Worm (Caenorhabditis elegans): ENCODE results near the gene nipa-1.
A peak's percentile ranks its signal among the peaks of the same experiment; 100 is the strongest.

nipa-1 gene

DNA sequence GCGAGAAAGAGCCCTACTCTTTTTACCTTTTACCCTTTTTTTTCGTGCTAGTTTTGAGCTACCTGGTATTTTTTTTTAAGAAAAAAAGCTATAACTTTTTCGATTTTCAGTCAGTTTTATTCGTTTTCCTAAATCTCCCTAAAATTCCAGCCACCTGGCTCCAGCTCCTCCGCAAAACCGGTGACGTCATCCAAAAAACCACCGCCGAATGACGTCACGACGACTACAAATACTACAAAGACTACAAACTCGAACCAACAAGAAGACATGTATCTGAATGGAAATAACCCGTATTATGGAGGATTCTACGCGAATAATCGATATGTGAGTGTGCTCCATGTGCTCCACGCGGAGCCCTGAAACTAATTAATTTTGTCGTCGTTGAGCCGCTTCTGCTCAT, 32.2 kb downstream of the nipa-1 start:
- TF ChIP-seq hmg-11 (tag; optimal IDR thresholded peaks at IDR 0.05) (no peak), eor-1 (tag; optimal IDR thresholded peaks at IDR 0.05) (no peak), daf-12 (tag; optimal IDR thresholded peaks at IDR 0.05) (no peak), nhr-12 (tag; optimal IDR thresholded peaks at IDR 0.05) (no peak), snpc-4 (tag; optimal IDR thresholded peaks at IDR 0.05) (no peak), unc-62 (GFP tag; optimal IDR thresholded peaks at IDR 0.05) (no peak), elt-1 (tag; optimal IDR thresholded peaks at IDR 0.05) (no peak), nhr-237 (tag; optimal IDR thresholded peaks at IDR 0.05) (no peak), aly-2 (tag; optimal IDR thresholded peaks at IDR 0.05) (no peak), lin-15B (tag; optimal IDR thresholded peaks at IDR 0.05) (no peak)

DNA sequence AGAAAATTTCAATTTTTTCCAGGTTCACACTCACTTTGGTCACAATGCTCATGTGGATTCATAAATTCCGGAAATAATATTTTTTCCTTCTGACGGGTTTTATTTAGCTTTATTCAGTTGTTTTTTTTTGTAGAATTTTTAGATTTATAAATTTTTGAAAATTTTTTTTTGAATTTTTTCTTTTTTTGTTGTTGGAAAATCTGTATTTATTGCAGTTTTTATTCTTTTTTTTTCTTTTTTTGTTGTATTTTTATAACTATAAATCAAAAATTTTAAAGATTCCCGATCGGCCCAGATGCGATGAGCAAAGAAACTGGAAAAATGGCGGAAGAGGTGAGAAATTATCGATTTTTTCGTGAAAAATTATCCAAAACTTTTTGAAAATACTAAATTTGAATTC, 35.4 kb downstream of the nipa-1 start, which contains the start of gene ccep-135:
TSS of gene ccep-135 (plus strand) at position 301 of the 400 bp plus-strand sequence.
- no peak for TF ChIP-seq fos-1 (tag; optimal IDR thresholded peaks at IDR 0.05)
- no peak for TF ChIP-seq ama-1 (optimal IDR thresholded peaks at IDR 0.05)
- TF ChIP-seq zag-1 (tag; optimal IDR thresholded peaks at IDR 0.05), result no peak
- no peak for TF ChIP-seq fkh-10 (GFP tag; optimal IDR thresholded peaks at IDR 0.05)
- TF ChIP-seq unc-39 (tag; optimal IDR thresholded peaks at IDR 0.05), result no peak
- no peak for TF ChIP-seq hmg-11 (tag; optimal IDR thresholded peaks at IDR 0.05)
- no peak for TF ChIP-seq unc-62 (GFP tag; optimal IDR thresholded peaks at IDR 0.05)
- no peak for TF ChIP-seq lsy-12 (tag; optimal IDR thresholded peaks at IDR 0.05)
- no peak for TF ChIP-seq elt-2 (tag; optimal IDR thresholded peaks at IDR 0.05)
- no peak for TF ChIP-seq nfya-1 (tag; optimal IDR thresholded peaks at IDR 0.05; ENCODE audit: insufficient read depth)

DNA sequence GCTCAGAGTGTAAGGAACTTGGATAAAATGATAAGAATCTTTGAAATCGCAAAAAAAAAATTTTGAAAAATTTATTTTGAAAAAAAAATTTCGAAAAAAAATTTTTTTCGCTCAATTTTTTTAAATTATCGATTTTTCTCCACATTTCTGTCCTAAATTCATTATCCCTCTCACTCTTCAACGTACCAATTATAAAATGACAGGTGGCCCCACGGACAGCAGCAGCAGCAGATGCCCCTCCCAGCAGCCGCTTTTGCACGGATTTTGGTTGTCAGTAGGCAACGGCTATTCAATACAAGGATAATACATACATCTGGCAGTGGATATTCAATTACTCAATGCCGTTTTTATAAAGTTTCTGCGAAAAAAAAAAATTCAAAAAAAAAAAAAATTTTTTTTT, 40.5 kb downstream of the nipa-1 start, which contains the start of gene sft-1:
TSS of gene sft-1 (plus strand) at position 201 of the 400 bp plus-strand sequence.
- TF ChIP-seq nhr-77 (tag; optimal IDR thresholded peaks at IDR 0.05) (no peak), nfya-1 (tag; optimal IDR thresholded peaks at IDR 0.05; ENCODE audit: insufficient read depth) (peak; percentile 34)

DNA sequence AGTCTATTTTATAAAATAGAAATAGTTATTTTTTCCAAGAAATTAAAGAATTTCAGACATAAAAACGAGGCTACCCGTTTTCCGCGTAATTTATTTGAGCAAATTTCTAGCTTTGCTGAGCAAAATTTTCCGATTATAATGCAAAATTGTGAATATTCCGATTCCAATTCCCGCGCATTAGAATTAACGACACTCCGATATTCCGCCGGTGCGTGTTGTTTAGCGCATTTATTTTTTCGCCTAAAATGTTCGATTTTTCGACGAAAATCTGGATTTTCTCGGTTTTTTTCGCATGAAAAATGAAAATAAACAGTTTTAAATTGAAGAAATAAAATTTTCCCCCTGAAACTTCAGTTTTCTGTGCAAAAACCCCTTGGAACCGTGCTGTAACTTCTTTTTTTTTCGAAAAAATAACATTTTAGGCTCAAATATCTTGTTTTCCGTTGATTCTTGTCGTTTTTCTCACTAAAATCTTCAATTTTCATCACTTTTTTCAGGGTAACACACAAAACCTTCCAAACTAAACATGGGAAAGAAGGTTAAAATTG, 56.8 kb downstream of the nipa-1 start, which contains the start of gene H06I04.3:
TSS of gene H06I04.3 (plus strand) at position 498 of the 548 bp plus-strand sequence.
- TF ChIP-seq ceh-9 (tag; optimal IDR thresholded peaks at IDR 0.05) (no peak), jun-1 (tag; optimal IDR thresholded peaks at IDR 0.05) (no peak), mml-1 (tag; optimal IDR thresholded peaks at IDR 0.05) (no peak), mdl-1 (tag; optimal IDR thresholded peaks at IDR 0.05) (no peak), ceh-28 (tag; optimal IDR thresholded peaks at IDR 0.05) (no peak), hmg-11 (tag; optimal IDR thresholded peaks at IDR 0.05) (peak; percentile 50), ZK546.5 (tag; optimal IDR thresholded peaks at IDR 0.05) (no peak), egl-27 (tag; optimal IDR thresholded peaks at IDR 0.05) (no peak), pha-4 (tag; optimal IDR thresholded peaks at IDR 0.05) (no peak), lin-15B (tag; optimal IDR thresholded peaks at IDR 0.05) (peak; percentile 28), snpc-4 (tag; optimal IDR thresholded peaks at IDR 0.05) (no peak), fos-1 (tag; optimal IDR thresholded peaks at IDR 0.05) (no peak), nhr-11 (tag; optimal IDR thresholded peaks at IDR 0.05) (no peak), fkh-2 (tag; optimal IDR thresholded peaks at IDR 0.05) (no peak), ceh-82 (tag; optimal IDR thresholded peaks at IDR 0.05) (no peak), unc-39 (tag; optimal IDR thresholded peaks at IDR 0.05) (no peak), nfya-1 (tag; optimal IDR thresholded peaks at IDR 0.05; ENCODE audit: insufficient read depth) (peak; percentile 41), nhr-23 (tag; optimal IDR thresholded peaks at IDR 0.05) (peak; percentile 22), lin-39 (tag; optimal IDR thresholded peaks at IDR 0.05) (peak; percentile 24)

DNA sequence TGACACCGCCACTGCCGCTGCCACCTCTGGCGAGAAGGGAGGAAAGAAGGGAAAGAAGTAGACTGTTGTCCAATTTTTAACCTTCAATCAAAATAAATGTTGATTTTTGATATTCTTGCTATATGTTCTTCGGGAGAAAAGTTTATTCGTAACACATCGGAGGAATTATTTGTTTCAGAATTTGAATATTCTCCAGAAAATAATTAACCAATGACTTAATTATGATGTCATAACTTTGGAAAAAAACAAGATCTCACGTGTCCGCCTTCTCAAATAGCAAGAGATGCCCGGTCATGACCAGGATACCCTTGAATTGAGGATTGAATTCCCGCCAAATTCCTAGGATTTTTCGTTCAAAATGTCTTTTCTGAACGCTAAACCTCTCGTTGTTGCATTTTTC, 57.8 kb downstream of the nipa-1 start:
- no peak for TF ChIP-seq ceh-28 (tag; optimal IDR thresholded peaks at IDR 0.05)
- TF ChIP-seq skn-1 (tag; optimal IDR thresholded peaks at IDR 0.05), result no peak
- TF ChIP-seq nhr-77 (tag; optimal IDR thresholded peaks at IDR 0.05), result no peak
- no peak for TF ChIP-seq nhr-237 (tag; optimal IDR thresholded peaks at IDR 0.05)
- no peak for TF ChIP-seq egl-5 (tag; optimal IDR thresholded peaks at IDR 0.05)
- no peak for TF ChIP-seq nhr-11 (tag; optimal IDR thresholded peaks at IDR 0.05)
- TF ChIP-seq nhr-23 (tag; optimal IDR thresholded peaks at IDR 0.05), result no peak
- TF ChIP-seq ceh-9 (tag; optimal IDR thresholded peaks at IDR 0.05), result no peak
- no peak for TF ChIP-seq pha-4 (tag; optimal IDR thresholded peaks at IDR 0.05)
- TF ChIP-seq lin-39 (tag; optimal IDR thresholded peaks at IDR 0.05), result no peak
- TF ChIP-seq egl-27 (tag; optimal IDR thresholded peaks at IDR 0.05), result no peak
